Fruit fly (Drosophila melanogaster) whole organism, embryonic: Measurements from ENCODE around the gene Cyp4g15.

Experiments
- Abd-B ChIP-seq: fragments of 200-800 bp; sonication (Bioruptor generic); optimal IDR thresholded peaks from 2 replicates; lab custom pipeline; 2018; ENCODE audit warnings: missing biosample characterization, mild to moderate bottlenecking, missing genetic modification characterization, moderate library complexity
- Blimp-1 ChIP-seq: fragments of 200-800 bp; sonication (Bioruptor generic); optimal IDR thresholded peaks from 3 replicates; lab custom pipeline; 2018; ENCODE audit warnings: missing biosample characterization, missing genetic modification characterization, mild to moderate bottlenecking, moderate library complexity, missing genetic modification reagents
- CG10267 ChIP-seq: fragments of 200-800 bp; sonication (Bioruptor generic); optimal IDR thresholded peaks from 2 replicates; lab custom pipeline; 2018; ENCODE audit warnings: missing biosample characterization, mild to moderate bottlenecking, missing genetic modification characterization, moderate library complexity
- CG11093 ChIP-seq: fragments of 200-800 bp; sonication (Bioruptor generic); IDR thresholded peaks from 3 replicates; pipeline ENCODE4 v1.3.6; 2022; ENCODE audit warnings: missing biosample characterization, missing genetic modification characterization
- CG11247 ChIP-seq: fragments of 200-800 bp; sonication (Bioruptor generic); IDR thresholded peaks from 2 replicates; pipeline ENCODE4 v1.3.6; 2022; ENCODE audit warnings: missing biosample characterization, missing genetic modification characterization
- CG11560 ChIP-seq: fragments of 200-800 bp; sonication (Bioruptor generic); IDR thresholded peaks from 3 replicates; pipeline ENCODE4 v1.3.6; 2022; ENCODE audit warnings: missing biosample characterization, missing genetic modification characterization
- CG12769 ChIP-seq: fragments of 200-800 bp; sonication (Bioruptor generic); optimal IDR thresholded peaks from 2 replicates; lab custom pipeline; 2019; ENCODE audit warnings: missing biosample characterization, mild to moderate bottlenecking, missing genetic modification characterization, moderate library complexity
- CG13894 ChIP-seq: fragments of 200-800 bp; sonication (Bioruptor generic); optimal IDR thresholded peaks from 3 replicates; lab custom pipeline; 2018; ENCODE audit warnings: missing biosample characterization, mild to moderate bottlenecking, missing genetic modification characterization, moderate library complexity
- CG1529 ChIP-seq: fragments of 200-800 bp; sonication (Bioruptor generic); optimal IDR thresholded peaks from 3 replicates; lab custom pipeline; 2018; ENCODE audit warnings: missing biosample characterization, missing genetic modification characterization
- CG1603 ChIP-seq: fragments of 200-800 bp; sonication (Bioruptor generic); optimal IDR thresholded peaks from 2 replicates; lab custom pipeline; 2019; ENCODE audit warnings: missing biosample characterization, mild to moderate bottlenecking, missing genetic modification characterization, moderate library complexity
- CG18764 ChIP-seq: fragments of 200-800 bp; sonication (Bioruptor generic); optimal IDR thresholded peaks from 3 replicates; lab custom pipeline; 2016; ENCODE audit warnings: missing biosample characterization, missing genetic modification characterization
- CG2678 ChIP-seq: fragments of 200-800 bp; sonication (Bioruptor generic); optimal IDR thresholded peaks from 3 replicates; lab custom pipeline; 2019; ENCODE audit warnings: missing biosample characterization, mild to moderate bottlenecking, missing genetic modification characterization, moderate library complexity
- CG32767 ChIP-seq: fragments of 200-800 bp; sonication (Bioruptor generic); IDR thresholded peaks from 2 replicates; pipeline ENCODE4 v1.3.6; 2022; ENCODE audit warnings: missing biosample characterization, missing genetic modification characterization
- CG34224 ChIP-seq: fragments of 200-800 bp; sonication (Bioruptor generic); IDR thresholded peaks from 3 replicates; pipeline ENCODE4 v1.3.6; 2022; ENCODE audit warnings: missing biosample characterization, missing genetic modification characterization; ENCODE audit not compliant: partially characterized antibody
- CG34422 ChIP-seq: fragments of 200-800 bp; sonication (Bioruptor generic); IDR thresholded peaks from 3 replicates; pipeline ENCODE4 v1.3.6; 2022; ENCODE audit warnings: missing biosample characterization, missing genetic modification characterization
- CG4282 ChIP-seq: fragments of 200-800 bp; sonication (Bioruptor generic); optimal IDR thresholded peaks from 2 replicates; lab custom pipeline; 2016; ENCODE audit warnings: missing biosample characterization, missing genetic modification characterization
- CG6175 ChIP-seq: fragments of 200-800 bp; sonication (Bioruptor generic); IDR thresholded peaks from 3 replicates; pipeline ENCODE4 v1.3.6; 2022; ENCODE audit warnings: missing biosample characterization, missing genetic modification characterization
- CG6654 ChIP-seq: fragments of 200-800 bp; sonication (Bioruptor generic); optimal IDR thresholded peaks from 2 replicates; lab custom pipeline; 2017; ENCODE audit warnings: missing biosample characterization, mild to moderate bottlenecking, missing genetic modification characterization
- CG6813 ChIP-seq: fragments of 200-800 bp; sonication (Bioruptor generic); optimal IDR thresholded peaks from 2 replicates; lab custom pipeline; 2017; ENCODE audit warnings: missing biosample characterization, missing genetic modification characterization, mild to moderate bottlenecking, moderate library complexity, missing genetic modification reagents
- CG7987 ChIP-seq: fragments of 200-800 bp; sonication (Bioruptor generic); optimal IDR thresholded peaks from 2 replicates; lab custom pipeline; 2018; ENCODE audit warnings: missing biosample characterization, mild to moderate bottlenecking, missing genetic modification characterization, moderate library complexity
- CG8478 ChIP-seq: fragments of >200 bp; optimal IDR thresholded peaks from 2 replicates; lab custom pipeline; 2018
- CG8924 ChIP-seq: fragments of 200-800 bp; optimal IDR thresholded peaks from 3 replicates; lab custom pipeline; 2019; ENCODE audit warnings: missing biosample characterization, mild to moderate bottlenecking, missing genetic modification characterization, moderate library complexity
- D19A ChIP-seq: fragments of 200-800 bp; optimal IDR thresholded peaks from 3 replicates; lab custom pipeline; 2019; ENCODE audit warnings: missing biosample characterization, mild to moderate bottlenecking, missing genetic modification characterization, moderate library complexity
- Dbx ChIP-seq: fragments of 200-800 bp; sonication (Bioruptor generic); IDR thresholded peaks from 3 replicates; pipeline ENCODE4 v1.3.6; 2022; ENCODE audit warnings: missing biosample characterization, missing genetic modification characterization
- Fer3 ChIP-seq: fragments of 200-800 bp; sonication (Bioruptor generic); optimal IDR thresholded peaks from 2 replicates; lab custom pipeline; 2018; ENCODE audit warnings: missing biosample characterization, mild to moderate bottlenecking, missing genetic modification characterization, moderate library complexity
- Hmr ChIP-seq: fragments of 200-800 bp; sonication (Bioruptor generic); optimal IDR thresholded peaks from 3 replicates; lab custom pipeline; 2017; ENCODE audit warnings: mild to moderate bottlenecking, missing biosample characterization, missing genetic modification reagents, missing genetic modification characterization
- Side ChIP-seq: fragments of 200-800 bp; sonication (Bioruptor generic); optimal IDR thresholded peaks from 2 replicates; lab custom pipeline; 2016; ENCODE audit warnings: missing biosample characterization, missing genetic modification characterization
- Tbp ChIP-seq: fragments of >200 bp; optimal IDR thresholded peaks from 2 replicates; lab custom pipeline; 2018; ENCODE audit warnings: missing biosample characterization, missing genetic modification characterization
- ap ChIP-seq: fragments of 200-800 bp; sonication (Bioruptor generic); IDR thresholded peaks from 2 replicates; pipeline ENCODE4 v1.3.6; 2022; ENCODE audit warnings: missing biosample characterization, missing genetic modification characterization
- bbx ChIP-seq: fragments of 200-800 bp; sonication (Bioruptor generic); IDR thresholded peaks from 2 replicates; pipeline ENCODE4 v1.3.6; 2022; ENCODE audit warnings: missing biosample characterization, missing genetic modification characterization; ENCODE audit not compliant: partially characterized antibody
- bsh ChIP-seq, 2 experiments: fragments of 200-800 bp; sonication (Bioruptor generic); optimal IDR thresholded peaks; 2 replicates each; lab custom pipeline; 2017 to 2018; ENCODE audit warnings: mild to moderate bottlenecking in 2 of 2, missing biosample characterization in 2 of 2, missing genetic modification characterization in 2 of 2, moderate library complexity in 1 of 2
- chn ChIP-seq: fragments of 200-800 bp; sonication (Bioruptor generic); optimal IDR thresholded peaks from 2 replicates; lab custom pipeline; 2016; ENCODE audit warnings: missing biosample characterization, missing genetic modification characterization
- corto ChIP-seq: fragments of 200-800 bp; sonication (Bioruptor generic); optimal IDR thresholded peaks from 2 replicates; lab custom pipeline; 2016; ENCODE audit warnings: missing biosample characterization, mild to moderate bottlenecking, missing genetic modification characterization, moderate library complexity
- da ChIP-seq: fragments of 200-800 bp; sonication (Bioruptor generic); optimal IDR thresholded peaks from 2 replicates; lab custom pipeline; 2016; ENCODE audit warnings: missing biosample characterization, missing genetic modification characterization
- dysf ChIP-seq: fragments of 200-800 bp; sonication (Bioruptor generic); IDR thresholded peaks from 3 replicates; pipeline ENCODE4 v1.3.6; 2022; ENCODE audit warnings: missing biosample characterization, missing genetic modification characterization
- ems ChIP-seq: fragments of 200-800 bp; sonication (Bioruptor generic); optimal IDR thresholded peaks from 3 replicates; lab custom pipeline; 2016; ENCODE audit warnings: missing biosample characterization, missing genetic modification characterization
- eyg ChIP-seq: fragments of 200-800 bp; sonication (Bioruptor generic); optimal IDR thresholded peaks from 3 replicates; lab custom pipeline; 2016; ENCODE audit warnings: missing biosample characterization, missing genetic modification characterization
- nerfin-1 ChIP-seq: fragments of 200-800 bp; sonication (Bioruptor generic); optimal IDR thresholded peaks from 3 replicates; lab custom pipeline; 2019; ENCODE audit warnings: missing biosample characterization, mild to moderate bottlenecking, missing genetic modification characterization, moderate library complexity
- nerfin-2 ChIP-seq: fragments of 200-800 bp; sonication (Bioruptor generic); IDR thresholded peaks from 2 replicates; pipeline ENCODE4 v1.3.6; 2022; ENCODE audit warnings: missing biosample characterization, missing genetic modification characterization; ENCODE audit not compliant: partially characterized antibody
- org-1 ChIP-seq: fragments of 200-800 bp; sonication (Bioruptor generic); optimal IDR thresholded peaks from 2 replicates; lab custom pipeline; 2017; ENCODE audit warnings: missing biosample characterization, missing genetic modification characterization
- pho ChIP-seq: fragments of 200-800 bp; sonication (Bioruptor generic); optimal IDR thresholded peaks from 2 replicates; lab custom pipeline; 2016; ENCODE audit warnings: missing biosample characterization, missing genetic modification characterization
- run ChIP-seq: fragments of 200-800 bp; sonication (Bioruptor generic); optimal IDR thresholded peaks from 3 replicates; lab custom pipeline; 2018; ENCODE audit warnings: missing biosample characterization, mild to moderate bottlenecking, missing genetic modification characterization
- slbo ChIP-seq: fragments of 200-800 bp; sonication (Bioruptor generic); IDR thresholded peaks from 2 replicates; pipeline ENCODE4 v1.3.6; 2022; ENCODE audit warnings: missing biosample characterization, missing genetic modification characterization
- sqz ChIP-seq: fragments of 200-800 bp; sonication (Bioruptor generic); optimal IDR thresholded peaks from 3 replicates; lab custom pipeline; 2018; ENCODE audit warnings: missing biosample characterization, mild to moderate bottlenecking, missing genetic modification characterization
- trem ChIP-seq: fragments of 200-800 bp; optimal IDR thresholded peaks from 3 replicates; lab custom pipeline; 2019; ENCODE audit warnings: missing biosample characterization, mild to moderate bottlenecking, missing genetic modification characterization, moderate library complexity
- ttk ChIP-seq: fragments of 200-800 bp; sonication (Bioruptor generic); IDR thresholded peaks from 2 replicates; pipeline ENCODE4 v2.1.2; 2022; ENCODE audit warnings: missing biosample characterization, missing genetic modification characterization
- unpg ChIP-seq: fragments of 200-800 bp; sonication (Bioruptor generic); optimal IDR thresholded peaks from 3 replicates; lab custom pipeline; 2018; ENCODE audit warnings: missing biosample characterization, mild to moderate bottlenecking, missing genetic modification characterization, moderate library complexity
- wek ChIP-seq: fragments of 200-800 bp; sonication (Bioruptor generic); optimal IDR thresholded peaks from 3 replicates; lab custom pipeline; 2018; ENCODE audit warnings: missing biosample characterization, mild to moderate bottlenecking, missing genetic modification characterization, moderate library complexity
- z ChIP-seq: fragments of 200-800 bp; sonication (Bioruptor generic); IDR thresholded peaks from 3 replicates; pipeline ENCODE4 v1.3.6; 2022; ENCODE audit warnings: missing biosample characterization, missing genetic modification characterization

The Cyp4g15 gene

DNA sequence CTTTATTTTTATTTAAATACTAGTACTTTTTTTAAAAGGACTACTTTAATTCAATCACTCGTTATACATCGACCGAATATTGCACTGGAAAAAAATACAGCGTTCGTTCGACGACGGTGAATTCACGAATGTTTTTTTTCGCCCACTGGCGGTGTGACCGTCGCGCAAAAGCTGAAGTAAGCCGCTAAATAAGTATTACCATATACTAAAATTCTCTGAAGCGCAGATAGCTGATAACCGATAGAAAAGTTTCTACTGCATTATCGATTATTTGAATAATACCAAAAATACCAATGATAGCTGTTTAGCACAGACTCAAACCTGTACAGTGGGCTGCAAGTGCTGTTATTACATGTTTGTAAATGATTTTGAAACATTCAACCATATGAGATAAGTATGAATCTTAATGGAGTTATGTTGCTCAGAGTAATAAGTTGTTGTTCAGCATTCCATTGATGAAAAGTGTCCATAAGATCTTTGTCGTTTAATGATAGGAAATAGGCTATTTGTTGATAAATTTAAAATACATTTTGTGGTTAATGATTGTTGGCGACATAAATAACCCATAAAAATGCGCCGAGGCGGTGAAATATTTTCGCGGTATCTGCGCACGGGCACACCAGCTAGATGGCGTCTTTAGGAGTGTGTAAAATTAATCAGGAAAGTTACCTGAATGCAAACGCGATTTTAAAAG lies 22.5 kb upstream of the Cyp4g15 start, which contains the start of the genes Evi5 and HP5 (continued):
- peak; percentile 14 for TF ChIP-seq CG8924 (tag; lab: Kevin White, UChicago)
- peak; percentile 51; the same call in 1 of the 2 replicates for TF ChIP-seq CG11247 (GFP tag; lab: Robert Waterston, UW)
- TF ChIP-seq Tbp, result no peak
- TF ChIP-seq pho (GFP tag; lab: Kevin White, UChicago), result peak; percentile 45
- peak; percentile 43; the same call in 2 of the 3 replicates for TF ChIP-seq CG34422 (GFP tag; lab: Robert Waterston, UW)
- TF ChIP-seq CG6654, result no peak
- no peak for TF ChIP-seq CG32767 (GFP tag; lab: Robert Waterston, UW)
- no peak for TF ChIP-seq da (GFP tag; lab: Kevin White, UChicago)
- TF ChIP-seq D19A (tag; lab: Kevin White, UChicago), result no peak
- no peak for TF ChIP-seq Blimp-1 (GFP tag; lab: Kevin White, UChicago)
- TF ChIP-seq CG11093, result no peak; the same call in 2 of the 3 replicates
- TF ChIP-seq CG34224 (GFP tag; lab: Robert Waterston, UW), result peak; percentile 16; the same call in 1 of the 3 replicates
- TF ChIP-seq Side (GFP tag; lab: Kevin White, UChicago), result peak; percentile 5
- no peak for TF ChIP-seq CG7987 (GFP tag; lab: Kevin White, UChicago)
- peak; percentile 29 for TF ChIP-seq chn (GFP tag; lab: Kevin White, UChicago)
- peak; percentile 54; the same call in 1 of the 3 replicates for TF ChIP-seq CG6175
- no peak; the same call in 1 of the 2 replicates for TF ChIP-seq ttk (GFP tag; lab: Robert Waterston, UW)
- TF ChIP-seq dysf (GFP tag; lab: Robert Waterston, UW), result peak; percentile 65; the same call in 2 of the 3 replicates
- TF ChIP-seq CG18764 (GFP tag; lab: Kevin White, UChicago), result no peak
- TF ChIP-seq CG1603, result peak; percentile 60
- TF ChIP-seq CG6813 (GFP tag; lab: Kevin White, UChicago), result no peak
- peak in 1 of 2 experiments; percentile 7 for TF ChIP-seq bsh (GFP tag; optimal IDR thresholded peaks at IDR 0.05; lab: Kevin White, UChicago)
- TF ChIP-seq CG10267, result peak; percentile 33
- TF ChIP-seq Hmr (GFP tag; lab: Kevin White, UChicago), result peak; percentile 72
- TF ChIP-seq run (tag; lab: Kevin White, UChicago), result no peak
- TF ChIP-seq ap (GFP tag; lab: Robert Waterston, UW), result peak; percentile 44; the same call in 1 of the 2 replicates
- peak; percentile 44 for TF ChIP-seq CG12769
- TF ChIP-seq Fer3 (tag; lab: Kevin White, UChicago), result peak; percentile 12
- TF ChIP-seq z (GFP tag; lab: Robert Waterston, UW), result no peak
- peak; percentile 6 for TF ChIP-seq unpg (GFP tag; lab: Kevin White, UChicago)
- TF ChIP-seq org-1 (GFP tag; lab: Kevin White, UChicago), result no peak
- peak; percentile 60 for TF ChIP-seq CG4282 (GFP tag; lab: Kevin White, UChicago)
- peak; percentile 56 for TF ChIP-seq bbx (GFP tag; lab: Robert Waterston, UW)
- TF ChIP-seq slbo (GFP tag; lab: Robert Waterston, UW), result peak; percentile 85
- TF ChIP-seq wek (GFP tag; lab: Kevin White, UChicago), result no peak
- no peak for TF ChIP-seq CG8478
- TF ChIP-seq Abd-B, result peak; percentile 91
- TF ChIP-seq CG13894 (tag; lab: Kevin White, UChicago), result peak; percentile 27
- TF ChIP-seq trem, result peak; percentile 20
- TF ChIP-seq nerfin-1 (tag; lab: Kevin White, UChicago), result no peak
- TF ChIP-seq nerfin-2 (GFP tag; lab: Robert Waterston, UW), result no peak; the same call in 1 of the 2 replicates
- TF ChIP-seq eyg, result peak; percentile 6
- TF ChIP-seq corto (GFP tag; lab: Kevin White, UChicago), result no peak
- no peak; the same call in 2 of the 3 replicates for TF ChIP-seq Dbx (GFP tag; lab: Robert Waterston, UW)
- peak; percentile 70 for TF ChIP-seq sqz (GFP tag; lab: Kevin White, UChicago)
- TF ChIP-seq ems (GFP tag; lab: Kevin White, UChicago), result no peak
- peak; percentile 63; the same call in 2 of the 3 replicates for TF ChIP-seq CG11560
- TF ChIP-seq CG1529 (GFP tag; lab: Kevin White, UChicago), result no peak
- TF ChIP-seq CG2678 (tag; lab: Kevin White, UChicago), result peak; percentile 61
